Fruit fly (Drosophila melanogaster) whole organism, embryonic: ENCODE measurements around the gene PCID2.

Experiments used
- CG11695 ChIP-seq: fragments of 200-800 bp; sonication (Bioruptor generic); IDR thresholded peaks from 3 replicates; pipeline ENCODE4 v1.3.6; 2022; ENCODE audit warnings: missing biosample characterization, missing genetic modification characterization
- CG12299 ChIP-seq: fragments of 200-800 bp; sonication (Bioruptor generic); optimal IDR thresholded peaks from 2 replicates; lab custom pipeline; 2018; ENCODE audit warnings: missing biosample characterization, mild to moderate bottlenecking, missing genetic modification characterization
- CG13424 ChIP-seq: fragments of 200-800 bp; sonication (Bioruptor generic); optimal IDR thresholded peaks from 2 replicates; lab custom pipeline; 2019; ENCODE audit warnings: missing biosample characterization, mild to moderate bottlenecking, missing genetic modification characterization, moderate library complexity
- CG15269 ChIP-seq: fragments of 200-800 bp; sonication (Bioruptor generic); optimal IDR thresholded peaks from 2 replicates; lab custom pipeline; 2018; ENCODE audit warnings: missing biosample characterization, mild to moderate bottlenecking, missing genetic modification characterization, moderate library complexity
- CG17186 ChIP-seq: fragments of 200-800 bp; sonication (Bioruptor generic); optimal IDR thresholded peaks from 3 replicates; lab custom pipeline; 2017; ENCODE audit warnings: missing biosample characterization, missing genetic modification reagents, missing genetic modification characterization
- CG3065 ChIP-seq: fragments of 200-800 bp; sonication (Bioruptor generic); optimal IDR thresholded peaks from 2 replicates; lab custom pipeline; 2016; ENCODE audit warnings: missing biosample characterization, missing genetic modification characterization
- CG7987 ChIP-seq: fragments of 200-800 bp; sonication (Bioruptor generic); optimal IDR thresholded peaks from 2 replicates; lab custom pipeline; 2018; ENCODE audit warnings: missing biosample characterization, mild to moderate bottlenecking, missing genetic modification characterization, moderate library complexity
- Eip74EF ChIP-seq, 2 experiments: fragments of 200-800 bp in 1 of 2; fragments of >200 bp in 1 of 2; sonication (Bioruptor generic) in 1 of 2; optimal IDR thresholded peaks; 2 replicates each; lab custom pipeline; 2017 to 2019; ENCODE audit warnings: missing biosample characterization in 2 of 2, missing genetic modification characterization in 2 of 2, mild to moderate bottlenecking in 1 of 2, moderate library complexity in 1 of 2
- Fer1 ChIP-seq: fragments of 200-800 bp; sonication (Bioruptor generic); optimal IDR thresholded peaks from 2 replicates; lab custom pipeline; 2017; ENCODE audit warnings: missing biosample characterization, mild to moderate bottlenecking, missing genetic modification characterization
- NK7.1 ChIP-seq: fragments of 200-800 bp; sonication (Bioruptor generic); optimal IDR thresholded peaks from 3 replicates; lab custom pipeline; 2016; ENCODE audit warnings: missing biosample characterization, missing genetic modification characterization
- lola ChIP-seq, 3 experiments: fragments of >200 bp in 2 of 3; fragments of 200-800 bp in 1 of 3; sonication (Bioruptor generic) in 1 of 3; optimal IDR thresholded peaks; 2 replicates each; lab custom pipeline; 2017 to 2019; ENCODE audit warnings: missing biosample characterization in 3 of 3, missing genetic modification characterization in 3 of 3, mild to moderate bottlenecking in 1 of 3, moderate library complexity in 1 of 3
- run ChIP-seq: fragments of 200-800 bp; sonication (Bioruptor generic); optimal IDR thresholded peaks from 3 replicates; lab custom pipeline; 2018; ENCODE audit warnings: missing biosample characterization, mild to moderate bottlenecking, missing genetic modification characterization

dm6 chr3L:11596585-11597252 is 29.5 kb upstream of the PCID2 start, which contains the start of gene CG7368:
- TF ChIP-seq CG12299 (no peak), run (no peak), NK7.1 (no peak), Eip74EF (GFP tag; optimal IDR thresholded peaks at IDR 0.05; lab: Kevin White, UChicago) (no peak), CG13424 (tag; lab: Kevin White, UChicago) (no peak), lola (GFP tag; optimal IDR thresholded peaks at IDR 0.05; lab: Kevin White, UChicago) (no peak), CG7987 (GFP tag; lab: Kevin White, UChicago) (no peak), CG17186 (GFP tag; lab: Kevin White, UChicago) (no peak), CG11695 (no peak), CG3065 (GFP tag; lab: Kevin White, UChicago) (no peak), CG15269 (tag; lab: Kevin White, UChicago) (no peak), Fer1 (GFP tag; lab: Kevin White, UChicago) (no peak)
